Worm (Caenorhabditis elegans): ENCODE measurements around the gene fbxa-81.

fbxa-81 gene

ce11 chrX:14557936-14558554, 16.2 kb upstream of the fbxa-81 start, which contains the start of gene nhr-3:
TSS of gene nhr-3 (plus strand) at chrX:14558504.
- TF ChIP-seq elt-3 (tag; optimal IDR thresholded peaks at IDR 0.05): peak; percentile 36
- no peak for TF ChIP-seq snpc-4 (tag; optimal IDR thresholded peaks at IDR 0.05)
- TF ChIP-seq ceh-43 (GFP tag; optimal IDR thresholded peaks at IDR 0.05): no peak
- TF ChIP-seq unc-62 (GFP tag; optimal IDR thresholded peaks at IDR 0.05): peak; percentile 57
- TF ChIP-seq sptf-1 (tag; optimal IDR thresholded peaks at IDR 0.05): no peak
- TF ChIP-seq ham-2 (GFP tag; optimal IDR thresholded peaks at IDR 0.05): no peak
- TF ChIP-seq elt-1 (tag; optimal IDR thresholded peaks at IDR 0.05; ENCODE audit: borderline replicate concordance, insufficient read depth): peak; percentile 82
- no peak for TF ChIP-seq cnd-1 (tag; optimal IDR thresholded peaks at IDR 0.05)
- no peak for TF ChIP-seq nhr-28 (tag; optimal IDR thresholded peaks at IDR 0.05)
- TF ChIP-seq hlh-1 (tag; optimal IDR thresholded peaks at IDR 0.05): no peak
- no peak for TF ChIP-seq tbx-8 (GFP tag; optimal IDR thresholded peaks at IDR 0.05)
- TF ChIP-seq nhr-2 (tag; optimal IDR thresholded peaks at IDR 0.05): no peak
- TF ChIP-seq unc-120 (tag; optimal IDR thresholded peaks at IDR 0.05; ENCODE audit: poor library complexity, severe bottlenecking): no peak
- no peak for TF ChIP-seq zip-8 (tag; optimal IDR thresholded peaks at IDR 0.05)
- TF ChIP-seq drap-1 (GFP tag; optimal IDR thresholded peaks at IDR 0.05): no peak
- peak; percentile 36 for TF ChIP-seq blmp-1 (tag; optimal IDR thresholded peaks at IDR 0.05)
- TF ChIP-seq nhr-76 (tag; optimal IDR thresholded peaks at IDR 0.05): no peak
- TF ChIP-seq lsy-2 (tag; optimal IDR thresholded peaks at IDR 0.05): no peak

ce11 chrX:14557352-14557935, 15.6 kb upstream of the fbxa-81 start:
- TF ChIP-seq mls-2 (tag; optimal IDR thresholded peaks at IDR 0.05) (no peak), nhr-237 (tag; optimal IDR thresholded peaks at IDR 0.05) (peak; percentile 62), flh-1 (GFP tag; optimal IDR thresholded peaks at IDR 0.05) (no peak), lsy-2 (tag; optimal IDR thresholded peaks at IDR 0.05) (peak; percentile 26), unc-39 (tag; optimal IDR thresholded peaks at IDR 0.05) (no peak), unc-62 (GFP tag; optimal IDR thresholded peaks at IDR 0.05) (peak; percentile 39), ces-1 (GFP tag; optimal IDR thresholded peaks at IDR 0.05) (peak; percentile 25), mep-1 (tag; optimal IDR thresholded peaks at IDR 0.05) (no peak), hlh-1 (tag; optimal IDR thresholded peaks at IDR 0.05) (peak; percentile 39), drap-1 (GFP tag; optimal IDR thresholded peaks at IDR 0.05) (no peak), unc-120 (tag; optimal IDR thresholded peaks at IDR 0.05; ENCODE audit: poor library complexity, severe bottlenecking) (peak; percentile 62), zip-8 (tag; optimal IDR thresholded peaks at IDR 0.05) (no peak)

ce11 chrX:14556403-14556802, 14.5 kb upstream of the fbxa-81 start:
- TF ChIP-seq nhr-28 (tag; optimal IDR thresholded peaks at IDR 0.05) (no peak), tbx-8 (GFP tag; optimal IDR thresholded peaks at IDR 0.05) (no peak), sem-2 (GFP tag; optimal IDR thresholded peaks at IDR 0.05) (no peak)

- TF ChIP-seq mab-5 (tag; optimal IDR thresholded peaks at IDR 0.05): no peak
- no peak for TF ChIP-seq elt-1 (tag; optimal IDR thresholded peaks at IDR 0.05; ENCODE audit: borderline replicate concordance, insufficient read depth)
- no peak for TF ChIP-seq flh-1 (GFP tag; optimal IDR thresholded peaks at IDR 0.05)
- no peak for TF ChIP-seq nhr-12 (tag; optimal IDR thresholded peaks at IDR 0.05)
- no peak for TF ChIP-seq snpc-4 (tag; optimal IDR thresholded peaks at IDR 0.05)
- no peak for TF ChIP-seq M03D4.4 (tag; optimal IDR thresholded peaks at IDR 0.05)
- no peak for TF ChIP-seq lin-13 (tag; optimal IDR thresholded peaks at IDR 0.05)
- TF ChIP-seq lsy-2 (tag; optimal IDR thresholded peaks at IDR 0.05): no peak
- no peak for TF ChIP-seq cnd-1 (tag; optimal IDR thresholded peaks at IDR 0.05)
- no peak for TF ChIP-seq ceh-39 (tag; optimal IDR thresholded peaks at IDR 0.05)
- TF ChIP-seq ceh-83 (GFP tag; optimal IDR thresholded peaks at IDR 0.05): no peak
- no peak for TF ChIP-seq ham-2 (GFP tag; optimal IDR thresholded peaks at IDR 0.05)
- no peak for TF ChIP-seq nhr-237 (tag; optimal IDR thresholded peaks at IDR 0.05)
- TF ChIP-seq unc-120 (tag; optimal IDR thresholded peaks at IDR 0.05; ENCODE audit: poor library complexity, severe bottlenecking): no peak
- no peak for TF ChIP-seq unc-62 (GFP tag; optimal IDR thresholded peaks at IDR 0.05)
- TF ChIP-seq blmp-1 (tag; optimal IDR thresholded peaks at IDR 0.05): no peak
Observed at ce11 chrX:14549709-14550199, 7.9 kb upstream of the fbxa-81 start, which contains the start of gene ram-5. TSS of gene ram-5 (plus strand) at chrX:14550149.
